Fruit fly (Drosophila melanogaster) whole organism, embryonic: ENCODE measurements around the gene cindr.

Experiments
- B-H2 ChIP-seq: fragments of 200-800 bp; sonication (Bioruptor generic); optimal IDR thresholded peaks from 2 replicates; lab custom pipeline; 2018; ENCODE audit warnings: missing biosample characterization, mild to moderate bottlenecking, missing genetic modification characterization
- CG10209 ChIP-seq: fragments of 200-800 bp; sonication (Bioruptor generic); optimal IDR thresholded peaks from 3 replicates; lab custom pipeline; 2017; ENCODE audit warnings: missing biosample characterization, mild to moderate bottlenecking, missing genetic modification characterization, missing genetic modification reagents
- CG10462 ChIP-seq: fragments of 200-800 bp; sonication (Bioruptor generic); optimal IDR thresholded peaks from 2 replicates; lab custom pipeline; 2016; ENCODE audit warnings: missing biosample characterization, missing genetic modification characterization
- CG10959 ChIP-seq: fragments of 200-800 bp; sonication (Bioruptor generic); IDR thresholded peaks from 2 replicates; pipeline ENCODE4 v1.3.6; 2022; ENCODE audit warnings: missing biosample characterization, missing genetic modification characterization
- CG10979 ChIP-seq: fragments of 200-800 bp; sonication (Bioruptor generic); optimal IDR thresholded peaks from 2 replicates; lab custom pipeline; 2018; ENCODE audit warnings: missing biosample characterization, mild to moderate bottlenecking, missing genetic modification characterization, moderate library complexity
- CG12236 ChIP-seq: fragments of 200-800 bp; sonication (Bioruptor generic); optimal IDR thresholded peaks from 2 replicates; lab custom pipeline; 2016; ENCODE audit warnings: missing biosample characterization, missing genetic modification characterization
- CG12659 ChIP-seq: fragments of 200-800 bp; sonication (Bioruptor generic); optimal IDR thresholded peaks from 3 replicates; lab custom pipeline; 2017; ENCODE audit warnings: mild to moderate bottlenecking, missing biosample characterization, missing genetic modification reagents, missing genetic modification characterization
- CG15011 ChIP-seq: fragments of 200-800 bp; sonication (Bioruptor generic); optimal IDR thresholded peaks from 3 replicates; lab custom pipeline; 2018; ENCODE audit warnings: missing biosample characterization, mild to moderate bottlenecking, missing genetic modification characterization
- CG17829 ChIP-seq: fragments of 200-800 bp; optimal IDR thresholded peaks from 2 replicates; lab custom pipeline; 2019; ENCODE audit warnings: missing biosample characterization, mild to moderate bottlenecking, missing genetic modification characterization, moderate library complexity
- CG2199 ChIP-seq: fragments of 200-800 bp; sonication (Bioruptor generic); IDR thresholded peaks from 3 replicates; pipeline ENCODE4 v1.3.6; 2022; ENCODE audit warnings: missing biosample characterization, missing genetic modification characterization
- CG2712 ChIP-seq: fragments of 200-800 bp; optimal IDR thresholded peaks from 3 replicates; lab custom pipeline; 2019; ENCODE audit warnings: missing biosample characterization, mild to moderate bottlenecking, missing genetic modification characterization, moderate library complexity
- CG3847 ChIP-seq: fragments of 200-800 bp; sonication (Bioruptor generic); IDR thresholded peaks from 2 replicates; pipeline ENCODE4 v1.3.6; 2022; ENCODE audit warnings: missing biosample characterization, missing genetic modification characterization
- CG4617 ChIP-seq: fragments of 200-800 bp; sonication (Bioruptor generic); optimal IDR thresholded peaks from 3 replicates; lab custom pipeline; 2016; ENCODE audit warnings: missing biosample characterization, missing genetic modification characterization, borderline replicate concordance
- CG5953 ChIP-seq: fragments of 200-800 bp; sonication (Bioruptor generic); IDR thresholded peaks from 2 replicates; pipeline ENCODE4 v1.3.6; 2022; ENCODE audit warnings: missing biosample characterization, missing genetic modification characterization
- CG6791 ChIP-seq: fragments of 200-800 bp; sonication (Bioruptor generic); IDR thresholded peaks from 3 replicates; pipeline ENCODE4 v1.3.6; 2022; ENCODE audit warnings: missing biosample characterization, missing genetic modification characterization; ENCODE audit not compliant: partially characterized antibody
- CG7556 ChIP-seq: fragments of 200-800 bp; sonication (Bioruptor generic); optimal IDR thresholded peaks from 2 replicates; lab custom pipeline; 2017; ENCODE audit warnings: missing biosample characterization, mild to moderate bottlenecking, missing genetic modification characterization
- CG8924 ChIP-seq: fragments of 200-800 bp; optimal IDR thresholded peaks from 3 replicates; lab custom pipeline; 2019; ENCODE audit warnings: missing biosample characterization, mild to moderate bottlenecking, missing genetic modification characterization, moderate library complexity
- CHES-1-like ChIP-seq: fragments of 200-800 bp; sonication (Bioruptor generic); optimal IDR thresholded peaks from 2 replicates; lab custom pipeline; 2016; ENCODE audit warnings: missing biosample characterization, missing genetic modification characterization
- CTCF ChIP-seq: fragments of 200-800 bp; sonication (Bioruptor generic); optimal IDR thresholded peaks from 2 replicates; lab custom pipeline; 2017; ENCODE audit warnings: missing biosample characterization, mild to moderate bottlenecking, missing genetic modification characterization, moderate library complexity
- Chrac-16 ChIP-seq: fragments of 200-800 bp; sonication (Bioruptor generic); optimal IDR thresholded peaks from 3 replicates; lab custom pipeline; 2016; ENCODE audit warnings: missing biosample characterization, missing genetic modification characterization
- CkIIα-i1 ChIP-seq: fragments of 200-800 bp; sonication (Bioruptor generic); IDR thresholded peaks from 2 replicates; pipeline ENCODE4 v1.3.6; 2022; ENCODE audit warnings: missing biosample characterization, missing genetic modification characterization
- Eip74EF ChIP-seq, 2 experiments: fragments of 200-800 bp in 1 of 2; fragments of >200 bp in 1 of 2; sonication (Bioruptor generic) in 1 of 2; optimal IDR thresholded peaks; 2 replicates each; lab custom pipeline; 2017 to 2019; ENCODE audit warnings: missing biosample characterization in 2 of 2, missing genetic modification characterization in 2 of 2, mild to moderate bottlenecking in 1 of 2, moderate library complexity in 1 of 2
- Ets65A ChIP-seq: fragments of 200-800 bp; sonication (Bioruptor generic); peaks from one replicate; lab custom pipeline; 2016; ENCODE audit warnings: missing biosample characterization, missing genetic modification characterization
- HLH54F ChIP-seq: fragments of 200-800 bp; sonication (Bioruptor generic); optimal IDR thresholded peaks from 3 replicates; lab custom pipeline; 2016; ENCODE audit warnings: missing biosample characterization, missing genetic modification characterization
- HmgZ ChIP-seq: fragments of 200-800 bp; sonication (Bioruptor generic); optimal IDR thresholded peaks from 2 replicates; lab custom pipeline; 2018; ENCODE audit warnings: missing biosample characterization, mild to moderate bottlenecking, missing genetic modification characterization
- Hsf ChIP-seq: fragments of 200-800 bp; sonication (Bioruptor generic); optimal IDR thresholded peaks from 3 replicates; lab custom pipeline; 2016; ENCODE audit warnings: missing biosample characterization, missing genetic modification characterization
- Opbp ChIP-seq: fragments of 200-800 bp; sonication (Bioruptor generic); IDR thresholded peaks from 3 replicates; pipeline ENCODE4 v1.3.6; 2022; ENCODE audit warnings: missing biosample characterization, missing genetic modification characterization; ENCODE audit not compliant: partially characterized antibody
- Ptx1 ChIP-seq: fragments of 200-800 bp; sonication (Bioruptor generic); IDR thresholded peaks from 2 replicates; pipeline ENCODE4 v1.3.6; 2022; ENCODE audit warnings: missing biosample characterization, missing genetic modification characterization
- Rfx ChIP-seq: fragments of 200-800 bp; sonication (Bioruptor generic); IDR thresholded peaks from 2 replicates; pipeline ENCODE4 v1.3.6; 2022; ENCODE audit warnings: missing biosample characterization, missing genetic modification characterization
- Usf ChIP-seq: fragments of 200-800 bp; sonication (Bioruptor generic); optimal IDR thresholded peaks from 2 replicates; lab custom pipeline; 2017; ENCODE audit warnings: missing genotype, missing biosample characterization, missing genetic modification characterization
- al ChIP-seq: fragments of 200-800 bp; sonication (Bioruptor generic); IDR thresholded peaks from 2 replicates; pipeline ENCODE4 v1.3.6; 2022; ENCODE audit warnings: missing biosample characterization, missing genetic modification characterization
- aop ChIP-seq: fragments of 200-800 bp; sonication (Bioruptor generic); IDR thresholded peaks from 2 replicates; pipeline ENCODE4 v1.3.6; 2022; ENCODE audit warnings: missing biosample characterization, missing genetic modification characterization
- ara ChIP-seq: fragments of 200-800 bp; sonication (Bioruptor generic); IDR thresholded peaks from 2 replicates; pipeline ENCODE4 v1.3.6; 2022; ENCODE audit warnings: missing biosample characterization, missing genetic modification characterization
- btn ChIP-seq: fragments of 200-800 bp; sonication (Bioruptor generic); optimal IDR thresholded peaks from 2 replicates; lab custom pipeline; 2016; ENCODE audit warnings: missing biosample characterization, missing genetic modification characterization
- crol ChIP-seq: fragments of 200-800 bp; sonication (Bioruptor generic); IDR thresholded peaks from 2 replicates; pipeline ENCODE4 v1.3.6; 2022; ENCODE audit warnings: missing biosample characterization, missing genetic modification characterization
- fd64A ChIP-seq: fragments of 200-800 bp; sonication (Bioruptor generic); optimal IDR thresholded peaks from 3 replicates; lab custom pipeline; 2018; ENCODE audit warnings: missing biosample characterization, mild to moderate bottlenecking, missing genetic modification characterization
- fd96Cb ChIP-seq: fragments of 200-800 bp; sonication (Bioruptor generic); optimal IDR thresholded peaks from 2 replicates; lab custom pipeline; 2018; ENCODE audit warnings: missing biosample characterization, mild to moderate bottlenecking, missing genetic modification characterization, moderate library complexity
- gfzf ChIP-seq: fragments of 200-800 bp; sonication (Bioruptor generic); optimal IDR thresholded peaks from 2 replicates; lab custom pipeline; 2016; ENCODE audit warnings: missing biosample characterization, mild to moderate bottlenecking, missing genetic modification characterization, moderate library complexity
- gsb ChIP-seq: fragments of 200-800 bp; sonication (Bioruptor generic); IDR thresholded peaks from 2 replicates; pipeline ENCODE4 v1.3.6; 2022; ENCODE audit warnings: missing biosample characterization, missing genetic modification characterization
- nerfin-2 ChIP-seq: fragments of 200-800 bp; sonication (Bioruptor generic); IDR thresholded peaks from 2 replicates; pipeline ENCODE4 v1.3.6; 2022; ENCODE audit warnings: missing biosample characterization, missing genetic modification characterization; ENCODE audit not compliant: partially characterized antibody
- odd ChIP-seq: fragments of 200-800 bp; sonication (Bioruptor generic); optimal IDR thresholded peaks from 2 replicates; lab custom pipeline; 2017; ENCODE audit warnings: missing biosample characterization, mild to moderate bottlenecking, missing genetic modification characterization
- pan ChIP-seq, 4 experiments: fragments of >200 bp in 3 of 4; fragments of 200-800 bp in 1 of 4; sonication (Bioruptor generic) in 1 of 4; optimal IDR thresholded peaks in 3 of 4; IDR thresholded peaks in 1 of 4; 2 replicates each; pipeline versions ENCODE4 v1.3.6 to Lab custom; 2017 to 2022; ENCODE audit warnings: missing biosample characterization in 2 of 4, missing genetic modification characterization in 2 of 4, mixed read lengths in 1 of 4
- prd ChIP-seq, 3 experiments: fragments of >200 bp in 2 of 3; fragments of 200-800 bp in 1 of 3; sonication (Bioruptor generic) in 1 of 3; optimal IDR thresholded peaks in 2 of 3; IDR thresholded peaks in 1 of 3; 2 replicates in 2 of 3; 3 replicates in 1 of 3; pipeline versions ENCODE4 v1.3.6 to Lab custom; 2017 to 2022; ENCODE audit warnings: missing biosample characterization in 1 of 3, missing genetic modification characterization in 1 of 3
- scrt ChIP-seq: fragments of 200-800 bp; sonication (Bioruptor generic); optimal IDR thresholded peaks from 2 replicates; lab custom pipeline; 2018; ENCODE audit warnings: missing biosample characterization, mild to moderate bottlenecking, missing genetic modification characterization, moderate library complexity
- trh ChIP-seq: fragments of 200-800 bp; sonication (Bioruptor generic); optimal IDR thresholded peaks from 2 replicates; lab custom pipeline; 2016; ENCODE audit warnings: missing biosample characterization, missing genetic modification characterization
- wdn ChIP-seq: fragments of 200-800 bp; sonication (Bioruptor generic); IDR thresholded peaks from 2 replicates; pipeline ENCODE4 v1.3.6; 2022; ENCODE audit warnings: missing biosample characterization, missing genetic modification characterization
- z ChIP-seq: fragments of 200-800 bp; sonication (Bioruptor generic); IDR thresholded peaks from 3 replicates; pipeline ENCODE4 v1.3.6; 2022; ENCODE audit warnings: missing biosample characterization, missing genetic modification characterization
- zen ChIP-seq: fragments of 200-800 bp; sonication (Bioruptor generic); optimal IDR thresholded peaks from 3 replicates; lab custom pipeline; 2018; ENCODE audit warnings: missing biosample characterization, mild to moderate bottlenecking, missing genetic modification characterization, moderate library complexity

Gene cindr

dm6 chr3R:30758725-30759714 is 49.4 kb upstream of the cindr start (continued):
- TF ChIP-seq aop (GFP tag; lab: Robert Waterston, UW) (no peak), CG8924 (peak; percentile 8), gsb (GFP tag; lab: Robert Waterston, UW) (no peak), CHES-1-like (no peak), scrt (GFP tag; lab: Kevin White, UChicago) (no peak), Hsf (no peak), al (GFP tag; lab: Robert Waterston, UW) (no peak), CG7556 (GFP tag; lab: Kevin White, UChicago) (no peak), z (GFP tag; lab: Robert Waterston, UW) (0 out of 3 replicates have a peak, but pooled peaks have one; percentile 37), Opbp (no peak), prd (optimal IDR thresholded peaks at IDR 0.05; lab: Kevin White, UChicago) (no peak), prd (GFP tag; IDR thresholded peaks at IDR 0.05; lab: Robert Waterston, UW) (peak; percentile 55), CG17829 (tag; lab: Kevin White, UChicago) (peak; percentile 22), CG2712 (tag; lab: Kevin White, UChicago) (peak; percentile 44), crol (GFP tag; lab: Robert Waterston, UW) (peak; percentile 80), CG5953 (GFP tag; lab: Robert Waterston, UW) (peak; percentile 46; the same call in 1 of the 2 replicates), CG6791 (GFP tag; lab: Robert Waterston, UW) (no peak), trh (no peak), CG2199 (GFP tag; lab: Robert Waterston, UW) (0 out of 3 replicates have a peak, but pooled peaks have one; percentile 26), HmgZ (tag; lab: Kevin White, UChicago) (no peak), wdn (GFP tag; lab: Robert Waterston, UW) (no peak), CTCF (peak; percentile 39), CG15011 (GFP tag; lab: Kevin White, UChicago) (no peak), CG10462 (GFP tag; lab: Kevin White, UChicago) (no peak)

- TF ChIP-seq trh (no peak), Ptx1 (GFP tag; lab: Robert Waterston, UW) (no peak; the same call in 1 of the 2 replicates), CG10209 (GFP tag; lab: Kevin White, UChicago) (peak; percentile 2), CG10979 (tag; lab: Kevin White, UChicago) (peak; percentile 80), fd64A (GFP tag; lab: Kevin White, UChicago) (no peak), odd (GFP tag; lab: Kevin White, UChicago) (peak; percentile 38), nerfin-2 (GFP tag; lab: Robert Waterston, UW) (no peak), fd96Cb (tag; lab: Kevin White, UChicago) (peak; percentile 58), gfzf (GFP tag; lab: Kevin White, UChicago) (no peak), Chrac-16 (GFP tag; lab: Kevin White, UChicago) (peak; percentile 21), CG4617 (no peak), CG3847 (GFP tag; lab: Robert Waterston, UW) (no peak), ara (GFP tag; lab: Robert Waterston, UW) (peak; percentile 66), CkIIα-i1 (no peak), Usf (GFP tag; lab: Kevin White, UChicago) (peak; percentile 13), CG10959 (0 out of 2 replicates have a peak, but pooled peaks have one; percentile 30), zen (tag; lab: Kevin White, UChicago) (peak; percentile 52), pan (optimal IDR thresholded peaks at IDR 0.05; lab: Kevin White, UChicago) (no peak), pan (GFP tag; optimal IDR thresholded peaks at IDR 0.05 in 1 of 2, IDR thresholded peaks at IDR 0.05 in 1 of 2) (peak in 1 of 2 experiments; percentile 33), Eip74EF (GFP tag; optimal IDR thresholded peaks at IDR 0.05; lab: Kevin White, UChicago) (no peak), Rfx (peak; percentile 11; the same call in 1 of the 2 replicates), Ets65A (GFP tag; lab: Kevin White, UChicago) (no peak), CG12236 (GFP tag; lab: Kevin White, UChicago) (peak; percentile 31), CG12659 (GFP tag; lab: Kevin White, UChicago) (peak; percentile 13), btn (no peak), HLH54F (no peak), B-H2 (GFP tag; lab: Kevin White, UChicago) (no peak)
Observed at dm6 chr3R:30761140-30761539, 47.3 kb upstream of the cindr start.
